Fruit fly (Drosophila melanogaster) Kc167 (cell line): Measurements from ENCODE around the gene CG15820.

ENCODE experiments used
- Myc ChIP-seq: fragments of >200 bp; optimal IDR thresholded peaks from 2 replicates; lab custom pipeline; 2017; ENCODE audit warnings: missing external identifiers
- h ChIP-seq: fragments of >200 bp; optimal IDR thresholded peaks from 3 replicates; lab custom pipeline; 2018; ENCODE audit warnings: missing external identifiers
- insv ChIP-seq: fragments of >200 bp; optimal IDR thresholded peaks from 3 replicates; lab custom pipeline; 2018; ENCODE audit warnings: missing external identifiers
- psq ChIP-seq: fragments of >200 bp; optimal IDR thresholded peaks from 2 replicates; lab custom pipeline; 2017; ENCODE audit warnings: missing external identifiers
- ttk ChIP-seq: sonication (Bioruptor generic); optimal IDR thresholded peaks from 2 replicates; lab custom pipeline; 2017; ENCODE audit warnings: missing external identifiers

dm6 chr3L:2151588-2152372 is 22.4 kb downstream of the CG15820 start, which contains the start of gene zormin:
- TF ChIP-seq psq (lab: Kevin White, UChicago): no peak
- TF ChIP-seq Myc: no peak
- TF ChIP-seq insv: no peak
- no peak for TF ChIP-seq ttk
- no peak for TF ChIP-seq h (lab: Kevin White, UChicago)
